Fruit fly (Drosophila melanogaster) whole organism, wandering third instar larva: ENCODE results near the gene Sfmbt.
A peak's percentile ranks its signal among the peaks of the same experiment; 100 is the strongest.

ENCODE experiments used
- Abd-B ChIP-seq: fragments of >200 bp; optimal IDR thresholded peaks from 2 replicates; lab custom pipeline; 2017; ENCODE audit warnings: missing biosample characterization, missing genetic modification characterization
- CG32264 ChIP-seq: fragments of 200-800 bp; sonication (Bioruptor generic); optimal IDR thresholded peaks from 2 replicates; lab custom pipeline; 2016; ENCODE audit warnings: missing biosample characterization, missing genetic modification characterization
- CG9705 ChIP-seq: fragments of 200-800 bp; sonication (Bioruptor generic); optimal IDR thresholded peaks from 2 replicates; lab custom pipeline; 2018; ENCODE audit warnings: missing biosample characterization, mild to moderate bottlenecking, missing genetic modification characterization
- CrebA ChIP-seq: fragments of 200-800 bp; sonication (Bioruptor generic); optimal IDR thresholded peaks from 2 replicates; lab custom pipeline; 2016; ENCODE audit warnings: missing biosample characterization, mild to moderate bottlenecking, missing genetic modification characterization, borderline replicate concordance
- Dfd ChIP-seq: fragments of >200 bp; optimal IDR thresholded peaks from 2 replicates; lab custom pipeline; 2017; ENCODE audit warnings: missing biosample characterization, missing genetic modification characterization
- Dif ChIP-seq: fragments of 200-275, 200-300 bp; sonication (Bioruptor generic); optimal IDR thresholded peaks from 2 replicates; lab custom pipeline; 2018; ENCODE audit warnings: missing biosample characterization, missing genetic modification characterization; ENCODE audit not compliant: partially characterized antibody
- GATAd ChIP-seq: sonication (Bioruptor generic); optimal IDR thresholded peaks from 2 replicates; lab custom pipeline; 2016; ENCODE audit warnings: missing biosample characterization, missing genetic modification characterization
- HLH106 ChIP-seq: fragments of 200-800 bp; optimal IDR thresholded peaks from 3 replicates; lab custom pipeline; 2019; ENCODE audit warnings: missing biosample characterization, mild to moderate bottlenecking, missing genetic modification characterization, moderate library complexity
- Hnf4 ChIP-seq: fragments of 200-800 bp; sonication (Bioruptor generic); optimal IDR thresholded peaks from 2 replicates; lab custom pipeline; 2016; ENCODE audit warnings: missing biosample characterization, mild to moderate bottlenecking, missing genetic modification characterization
- Hr78 ChIP-seq: fragments of >200 bp; optimal IDR thresholded peaks from 2 replicates; lab custom pipeline; 2017; ENCODE audit warnings: missing biosample characterization, missing genetic modification characterization
- Hr83 ChIP-seq: fragments of 200-300 bp; sonication (Bioruptor generic); optimal IDR thresholded peaks from 2 replicates; lab custom pipeline; 2016; ENCODE audit warnings: missing biosample characterization, mild to moderate bottlenecking, missing genetic modification characterization, moderate library complexity; ENCODE audit not compliant: poor library complexity, severe bottlenecking
- Jra ChIP-seq: sonication (Bioruptor generic); optimal IDR thresholded peaks from 2 replicates; lab custom pipeline; 2016; ENCODE audit warnings: missing biosample characterization, missing genetic modification characterization
- Mio ChIP-seq: sonication (Bioruptor generic); optimal IDR thresholded peaks from 2 replicates; lab custom pipeline; 2016; ENCODE audit warnings: missing biosample characterization, missing genetic modification characterization
- Myc ChIP-seq: fragments of >200 bp; optimal IDR thresholded peaks from 2 replicates; lab custom pipeline; 2017
- N ChIP-seq: fragments of >200 bp; optimal IDR thresholded peaks from 2 replicates; lab custom pipeline; 2018; ENCODE audit warnings: missing biosample characterization, missing external identifiers, missing genetic modification characterization
- OdsH ChIP-seq: fragments of 200-800 bp; sonication (Bioruptor generic); optimal IDR thresholded peaks from 2 replicates; lab custom pipeline; 2016; ENCODE audit warnings: missing biosample characterization, mild to moderate bottlenecking, missing genetic modification characterization
- Rel ChIP-seq, 2 experiments: fragments of 200-800 bp; sonication (Bioruptor generic) in 1 of 2; optimal IDR thresholded peaks; 2 replicates in 1 of 2; 3 replicates in 1 of 2; lab custom pipeline; 2016 to 2019; ENCODE audit warnings: mild to moderate bottlenecking in 2 of 2, missing biosample characterization in 2 of 2, missing genetic modification characterization in 2 of 2, moderate library complexity in 1 of 2
- Sp1 ChIP-seq: fragments of 200-800 bp; sonication (Bioruptor generic); optimal IDR thresholded peaks from 3 replicates; lab custom pipeline; 2019; ENCODE audit warnings: missing biosample characterization, mild to moderate bottlenecking, missing genetic modification characterization, moderate library complexity
- Vsx2 ChIP-seq: fragments of 200-300, 225-300 bp; sonication (Bioruptor generic); optimal IDR thresholded peaks from 2 replicates; lab custom pipeline; 2018; ENCODE audit warnings: missing biosample characterization, missing genetic modification characterization; ENCODE audit not compliant: partially characterized antibody
- br ChIP-seq: fragments of 200-800 bp; sonication (Bioruptor generic); optimal IDR thresholded peaks from 2 replicates; lab custom pipeline; 2016; ENCODE audit warnings: missing biosample characterization, missing genetic modification characterization
- brk ChIP-seq: fragments of 200-800 bp; sonication (Bioruptor generic); optimal IDR thresholded peaks from 2 replicates; lab custom pipeline; 2016; ENCODE audit warnings: missing biosample characterization, mild to moderate bottlenecking, missing genetic modification characterization
- dl ChIP-seq, 2 experiments: fragments of 175-275, 200-275 bp in 1 of 2; fragments of 200-275 bp in 1 of 2; sonication (Bioruptor generic); optimal IDR thresholded peaks; lab custom pipeline; 2018; ENCODE audit warnings: mild to moderate bottlenecking in 2 of 2, missing biosample characterization in 2 of 2, missing genetic modification characterization in 2 of 2, moderate library complexity in 2 of 2; ENCODE audit not compliant: partially characterized antibody in 2 of 2, insufficient read depth in 1 of 2
- dmrt93B ChIP-seq: fragments of 200-800 bp; sonication (Bioruptor generic); optimal IDR thresholded peaks from 2 replicates; lab custom pipeline; 2018; ENCODE audit warnings: missing biosample characterization, mild to moderate bottlenecking, missing genetic modification characterization
- dsf ChIP-seq: sonication (Bioruptor generic); optimal IDR thresholded peaks from 2 replicates; lab custom pipeline; 2016; ENCODE audit warnings: missing biosample characterization, missing genetic modification characterization, borderline replicate concordance
- ey ChIP-seq: fragments of 200-800 bp; sonication (Bioruptor generic); optimal IDR thresholded peaks from 2 replicates; lab custom pipeline; 2016; ENCODE audit warnings: missing biosample characterization, missing genetic modification characterization
- foxo ChIP-seq, 2 experiments: fragments of 200-800 bp; sonication (Bioruptor generic); optimal IDR thresholded peaks; 2 replicates in 1 of 2; 3 replicates in 1 of 2; lab custom pipeline; 2016 to 2017; ENCODE audit warnings: missing biosample characterization in 2 of 2, missing genetic modification characterization in 2 of 2
- fru ChIP-seq: fragments of 200-800 bp; sonication (Bioruptor generic); optimal IDR thresholded peaks from 3 replicates; lab custom pipeline; 2016; ENCODE audit warnings: missing biosample characterization, mild to moderate bottlenecking, missing genetic modification characterization
- h ChIP-seq: fragments of 200-800 bp; sonication (Bioruptor generic); optimal IDR thresholded peaks from 3 replicates; lab custom pipeline; 2016; ENCODE audit warnings: missing biosample characterization, mild to moderate bottlenecking, missing genetic modification characterization
- jim ChIP-seq: fragments of 175-275, 200-325 bp; sonication (Bioruptor generic); optimal IDR thresholded peaks from 2 replicates; lab custom pipeline; 2016; ENCODE audit warnings: missing biosample characterization, mild to moderate bottlenecking, missing genetic modification characterization
- lola ChIP-seq: fragments of >200 bp; optimal IDR thresholded peaks from 2 replicates; lab custom pipeline; 2017; ENCODE audit warnings: missing biosample characterization, missing genetic modification characterization
- pan ChIP-seq: fragments of >200 bp; optimal IDR thresholded peaks from 2 replicates; lab custom pipeline; 2017
- psq ChIP-seq: fragments of 200-800 bp; sonication (Bioruptor generic); optimal IDR thresholded peaks from 3 replicates; lab custom pipeline; 2017; ENCODE audit warnings: missing biosample characterization, mild to moderate bottlenecking, missing genetic modification characterization, moderate library complexity
- rgr ChIP-seq: fragments of 200-800 bp; sonication (Bioruptor generic); optimal IDR thresholded peaks from 3 replicates; lab custom pipeline; 2016; ENCODE audit warnings: missing biosample characterization, mild to moderate bottlenecking, missing genetic modification characterization
- sage ChIP-seq: fragments of 200-800 bp; sonication (Bioruptor generic); optimal IDR thresholded peaks from 2 replicates; lab custom pipeline; 2016; ENCODE audit warnings: missing biosample characterization, mild to moderate bottlenecking, missing genetic modification characterization
- sv ChIP-seq: fragments of 200-800 bp; sonication (Bioruptor generic); optimal IDR thresholded peaks from 3 replicates; lab custom pipeline; 2016; ENCODE audit warnings: missing biosample characterization, missing genetic modification characterization
- tai ChIP-seq: sonication (Bioruptor generic); optimal IDR thresholded peaks from 2 replicates; lab custom pipeline; 2016; ENCODE audit warnings: missing biosample characterization, missing genetic modification characterization
- usp ChIP-seq: fragments of >200 bp; optimal IDR thresholded peaks from 2 replicates; lab custom pipeline; 2017; ENCODE audit warnings: missing biosample characterization, missing genetic modification characterization
- woc ChIP-seq: sonication (Bioruptor generic); optimal IDR thresholded peaks from 2 replicates; lab custom pipeline; 2016; ENCODE audit warnings: missing biosample characterization, mild to moderate bottlenecking, missing genetic modification characterization

Gene Sfmbt

DNA sequence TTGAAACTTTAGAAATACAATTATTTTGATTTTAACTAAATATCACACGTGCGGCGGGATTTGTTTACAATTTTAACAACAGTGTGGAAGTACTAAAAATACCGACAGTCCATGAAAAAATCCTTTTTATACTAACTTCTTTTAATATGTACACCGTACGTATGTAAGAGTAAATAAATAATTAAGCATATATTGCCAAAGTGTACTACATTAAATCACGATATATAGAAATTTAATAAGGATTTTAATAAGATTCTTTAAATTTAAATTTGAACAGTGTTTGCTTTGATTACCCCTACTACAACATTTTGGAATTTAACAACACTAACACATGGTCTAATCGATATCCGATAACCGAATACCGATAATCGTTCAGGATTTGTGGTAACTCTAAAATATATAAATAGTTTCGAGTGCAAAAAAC lies 45.7 kb upstream of the Sfmbt start, which contains the start of the genes Ski6 and CG16812:
Ski6 (minus strand) TSS at position 205 of the 424 bp plus-strand sequence.
CG16812 (plus strand) TSS at position 363 of the 424 bp plus-strand sequence.
- peak; percentile 40 for TF ChIP-seq CG9705
- no peak for TF ChIP-seq Mio (GFP tag; lab: Kevin White, UChicago)
- TF ChIP-seq CrebA (GFP tag; lab: Kevin White, UChicago): no peak
- TF ChIP-seq lola (GFP tag; lab: Kevin White, UChicago): no peak
- no peak for TF ChIP-seq rgr (GFP tag; lab: Kevin White, UChicago)
- peak; percentile 36 for TF ChIP-seq Hr83 (GFP tag; lab: Kevin White, UChicago)
- TF ChIP-seq h: peak; percentile 73
- TF ChIP-seq sage (GFP tag; lab: Kevin White, UChicago): peak; percentile 51
- TF ChIP-seq Jra (GFP tag; lab: Kevin White, UChicago): no peak
- TF ChIP-seq OdsH: peak; percentile 70
- TF ChIP-seq Sp1 (GFP tag; lab: Kevin White, UChicago): no peak
- no peak for TF ChIP-seq Rel (GFP tag; optimal IDR thresholded peaks at IDR 0.05; lab: Kevin White, UChicago)
- no peak for TF ChIP-seq Rel (tag; optimal IDR thresholded peaks at IDR 0.05; lab: Kevin White, UChicago)
- no peak for TF ChIP-seq CG32264
- no peak for TF ChIP-seq tai (GFP tag; lab: Kevin White, UChicago)
- TF ChIP-seq psq (GFP tag; lab: Kevin White, UChicago): no peak
- TF ChIP-seq brk (GFP tag; lab: Kevin White, UChicago): no peak
- TF ChIP-seq GATAd: no peak
- no peak for TF ChIP-seq Hr78 (GFP tag; lab: Kevin White, UChicago)
- TF ChIP-seq dmrt93B: no peak
- no peak for TF ChIP-seq Myc (lab: Kevin White, UChicago)
- TF ChIP-seq Abd-B (GFP tag; lab: Kevin White, UChicago): no peak
- TF ChIP-seq ey (GFP tag; lab: Kevin White, UChicago): peak; percentile 46
- no peak for TF ChIP-seq foxo (GFP tag; optimal IDR thresholded peaks at IDR 0.05; lab: Kevin White, UChicago)
- no peak for TF ChIP-seq br
- TF ChIP-seq fru (GFP tag; lab: Kevin White, UChicago): no peak
- TF ChIP-seq N (GFP tag; lab: Kevin White, UChicago): no peak
- no peak for TF ChIP-seq Hnf4 (GFP tag; lab: Kevin White, UChicago)
- TF ChIP-seq Vsx2 (GFP tag; lab: Kevin White, UChicago): no peak
- no peak for TF ChIP-seq usp
- no peak for TF ChIP-seq woc
- TF ChIP-seq Dif: no peak
- peak; percentile 31 for TF ChIP-seq sv (GFP tag; lab: Kevin White, UChicago)
- TF ChIP-seq dl (GFP tag; optimal IDR thresholded peaks at IDR 0.05; lab: Kevin White, UChicago; ENCODE audit: insufficient read depth in 1 of 2, partially characterized antibody in 2 of 2): no peak
- peak; percentile 79 for TF ChIP-seq HLH106
- TF ChIP-seq jim (GFP tag; lab: Kevin White, UChicago): no peak
- TF ChIP-seq Dfd (GFP tag; lab: Kevin White, UChicago): no peak
- no peak for TF ChIP-seq dsf (GFP tag; lab: Kevin White, UChicago)
- no peak for TF ChIP-seq pan

DNA sequence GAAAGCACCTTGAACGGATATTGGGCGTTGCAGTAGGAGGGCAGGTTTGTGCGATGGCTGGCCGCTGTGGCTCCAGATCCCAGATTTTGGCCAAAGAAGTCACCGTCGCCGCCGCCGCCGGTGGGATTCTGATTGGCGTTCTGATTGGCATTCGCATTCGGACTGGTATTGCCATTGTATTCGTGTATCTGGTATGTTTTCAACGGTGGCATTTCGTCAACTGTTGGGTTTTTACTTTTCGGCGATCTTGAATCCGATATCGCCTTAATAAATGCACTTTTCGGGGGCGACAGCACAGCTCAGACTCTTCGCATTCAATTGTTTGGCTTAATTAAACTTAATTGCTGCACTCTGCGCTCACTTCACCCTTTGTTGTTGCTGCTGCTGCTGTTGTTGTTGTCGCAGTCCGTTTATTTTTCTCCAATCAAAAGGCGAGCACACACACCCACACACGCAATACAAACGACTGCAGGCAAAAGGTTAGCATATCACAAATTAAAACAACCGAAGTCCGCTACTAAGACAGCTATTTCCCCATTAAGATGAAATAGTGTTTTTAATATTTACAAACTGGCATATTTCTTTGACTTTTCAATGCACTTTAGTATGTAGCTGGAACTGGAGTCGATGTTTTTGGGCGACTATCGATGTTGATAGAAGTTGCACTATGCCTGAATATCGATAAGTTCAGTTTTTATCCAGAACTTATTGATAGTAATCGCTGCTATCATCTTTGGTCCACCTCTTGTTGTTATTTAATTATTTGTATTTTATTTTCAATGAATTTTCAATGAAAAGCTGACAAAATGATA lies 42.9 kb upstream of the Sfmbt start, which contains the start of the genes CG9426 and mRF1:
CG9426 (minus strand) TSS at position 643 of the 812 bp plus-strand sequence.
mRF1 (plus strand) TSS at position 699 of the 812 bp plus-strand sequence.
- TF ChIP-seq Dfd (GFP tag; lab: Kevin White, UChicago) (no peak), ey (GFP tag; lab: Kevin White, UChicago) (no peak), OdsH (no peak), sage (GFP tag; lab: Kevin White, UChicago) (no peak), CrebA (GFP tag; lab: Kevin White, UChicago) (no peak), sv (GFP tag; lab: Kevin White, UChicago) (no peak), usp (no peak), Dif (no peak), brk (GFP tag; lab: Kevin White, UChicago) (no peak), woc (no peak), foxo (GFP tag; optimal IDR thresholded peaks at IDR 0.05; lab: Kevin White, UChicago) (no peak), Myc (lab: Kevin White, UChicago) (no peak), pan (no peak), Hnf4 (GFP tag; lab: Kevin White, UChicago) (peak; percentile 79), lola (GFP tag; lab: Kevin White, UChicago) (no peak), Abd-B (GFP tag; lab: Kevin White, UChicago) (no peak), Vsx2 (GFP tag; lab: Kevin White, UChicago) (no peak), dsf (GFP tag; lab: Kevin White, UChicago) (no peak), dmrt93B (no peak), br (peak; percentile 41), jim (GFP tag; lab: Kevin White, UChicago) (no peak), psq (GFP tag; lab: Kevin White, UChicago) (peak; percentile 15), tai (GFP tag; lab: Kevin White, UChicago) (no peak), Mio (GFP tag; lab: Kevin White, UChicago) (no peak), dl (GFP tag; optimal IDR thresholded peaks at IDR 0.05; lab: Kevin White, UChicago; ENCODE audit: insufficient read depth in 1 of 2, partially characterized antibody in 2 of 2) (no peak), HLH106 (peak; percentile 20), fru (GFP tag; lab: Kevin White, UChicago) (peak; percentile 0), h (peak; percentile 55), CG9705 (no peak), Rel (GFP tag; optimal IDR thresholded peaks at IDR 0.05; lab: Kevin White, UChicago) (no peak), Rel (tag; optimal IDR thresholded peaks at IDR 0.05; lab: Kevin White, UChicago) (peak; percentile 1), rgr (GFP tag; lab: Kevin White, UChicago) (peak; percentile 41), CG32264 (no peak), N (GFP tag; lab: Kevin White, UChicago) (no peak), Hr83 (GFP tag; lab: Kevin White, UChicago) (peak; percentile 74), Jra (GFP tag; lab: Kevin White, UChicago) (peak; percentile 37), GATAd (no peak), Hr78 (GFP tag; lab: Kevin White, UChicago) (no peak), Sp1 (GFP tag; lab: Kevin White, UChicago) (no peak)
